Fruit fly (Drosophila melanogaster) whole organism, prepupa: ENCODE results near the gene Mur2B.

Experiments
- CG10631 ChIP-seq: fragments of 200-800 bp; sonication (Bioruptor generic); optimal IDR thresholded peaks from 2 replicates; lab custom pipeline; 2016; ENCODE audit warnings: missing biosample characterization, missing genetic modification characterization
- CG10669 ChIP-seq: fragments of 200-800 bp; sonication (Bioruptor generic); optimal IDR thresholded peaks from 3 replicates; lab custom pipeline; 2018; ENCODE audit warnings: missing biosample characterization, mild to moderate bottlenecking, missing genetic modification characterization, moderate library complexity
- CG11762 ChIP-seq: fragments of 200-800 bp; sonication (Bioruptor generic); optimal IDR thresholded peaks from 3 replicates; lab custom pipeline; 2016; ENCODE audit warnings: missing biosample characterization, missing genetic modification characterization; ENCODE audit not compliant: insufficient read depth
- CG1621 ChIP-seq: fragments of 200-800 bp; sonication (Bioruptor generic); optimal IDR thresholded peaks from 3 replicates; lab custom pipeline; 2018; ENCODE audit warnings: missing biosample characterization, mild to moderate bottlenecking, missing genetic modification characterization
- CG16779 ChIP-seq: fragments of 200-800 bp; sonication (Bioruptor generic); optimal IDR thresholded peaks from 3 replicates; lab custom pipeline; 2017; ENCODE audit warnings: missing biosample characterization, mild to moderate bottlenecking, missing genetic modification characterization
- CG3032 ChIP-seq: fragments of 200-800 bp; optimal IDR thresholded peaks from 2 replicates; lab custom pipeline; 2019; ENCODE audit warnings: missing biosample characterization, mild to moderate bottlenecking, missing genetic modification characterization, moderate library complexity
- CG31627 ChIP-seq: fragments of 200-800 bp; sonication (Bioruptor generic); optimal IDR thresholded peaks from 3 replicates; lab custom pipeline; 2016; ENCODE audit warnings: missing biosample characterization, missing genetic modification characterization
- CG32006 ChIP-seq: fragments of 200-800 bp; sonication (Bioruptor generic); optimal IDR thresholded peaks from 3 replicates; lab custom pipeline; 2017; ENCODE audit warnings: missing biosample characterization, mild to moderate bottlenecking, missing genetic modification characterization
- CG34406 ChIP-seq: fragments of 200-800 bp; sonication (Bioruptor generic); optimal IDR thresholded peaks from 3 replicates; lab custom pipeline; 2016; ENCODE audit warnings: missing biosample characterization, missing genetic modification characterization
- CG6163 ChIP-seq: fragments of 200-800 bp; sonication (Bioruptor generic); IDR thresholded peaks from 3 replicates; pipeline ENCODE4 v1.3.6; 2022; ENCODE audit warnings: missing biosample characterization, missing genetic modification characterization
- CG6276 ChIP-seq: fragments of 200-800 bp; sonication (Bioruptor generic); optimal IDR thresholded peaks from 2 replicates; lab custom pipeline; 2017; ENCODE audit warnings: missing biosample characterization, mild to moderate bottlenecking, missing genetic modification characterization
- CG6792 ChIP-seq: fragments of 200-800 bp; sonication (Bioruptor generic); optimal IDR thresholded peaks from 3 replicates; lab custom pipeline; 2016; ENCODE audit warnings: missing biosample characterization, missing genetic modification characterization
- CG6808 ChIP-seq: fragments of 200-800 bp; sonication (Bioruptor generic); optimal IDR thresholded peaks from 3 replicates; lab custom pipeline; 2017; ENCODE audit warnings: missing biosample characterization, missing genetic modification characterization, mild to moderate bottlenecking, moderate library complexity, missing genetic modification reagents
- CG6854 ChIP-seq: fragments of 200-800 bp; sonication (Bioruptor generic); optimal IDR thresholded peaks from 2 replicates; lab custom pipeline; 2017; ENCODE audit warnings: missing biosample characterization, mild to moderate bottlenecking, missing genetic modification characterization
- CG7368 ChIP-seq: fragments of 200-800 bp; sonication (Bioruptor generic); optimal IDR thresholded peaks from 3 replicates; lab custom pipeline; 2016; ENCODE audit warnings: missing biosample characterization, missing genetic modification characterization
- CG8119 ChIP-seq: fragments of 200-800 bp; sonication (Bioruptor generic); IDR thresholded peaks from 3 replicates; pipeline ENCODE4 v1.3.6; 2022; ENCODE audit warnings: missing biosample characterization, missing genetic modification characterization
- CG8319 ChIP-seq: fragments of 200-800 bp; sonication (Bioruptor generic); optimal IDR thresholded peaks from 3 replicates; lab custom pipeline; 2016; ENCODE audit warnings: missing biosample characterization, missing genetic modification characterization
- CG8632 ChIP-seq: fragments of 200-800 bp; sonication (Bioruptor generic); optimal IDR thresholded peaks from 3 replicates; lab custom pipeline; 2016; ENCODE audit warnings: missing biosample characterization, missing genetic modification characterization
- CG9139 ChIP-seq: fragments of 200-800 bp; sonication (Bioruptor generic); optimal IDR thresholded peaks from 3 replicates; lab custom pipeline; 2017; ENCODE audit warnings: missing biosample characterization, mild to moderate bottlenecking, missing genetic modification characterization
- Eip78C ChIP-seq: fragments of 200-800 bp; sonication (Bioruptor generic); peaks from one replicate; lab custom pipeline; 2016; ENCODE audit warnings: missing biosample characterization, missing genetic modification characterization
- Hr38 ChIP-seq: sonication (Bioruptor generic); optimal IDR thresholded peaks from 2 replicates; lab custom pipeline; 2016; ENCODE audit warnings: missing biosample characterization, missing genetic modification characterization
- Hr39 ChIP-seq: fragments of 200-800 bp; sonication (Bioruptor generic); optimal IDR thresholded peaks from 2 replicates; lab custom pipeline; 2016; ENCODE audit warnings: missing biosample characterization, missing genetic modification characterization
- Hr4 ChIP-seq: fragments of 200-800 bp; sonication (Bioruptor generic); optimal IDR thresholded peaks from 3 replicates; lab custom pipeline; 2016; ENCODE audit warnings: missing biosample characterization, missing genetic modification characterization
- Lpt ChIP-seq: fragments of 200-800 bp; sonication (Bioruptor generic); optimal IDR thresholded peaks from 3 replicates; lab custom pipeline; 2016; ENCODE audit warnings: missing biosample characterization, missing genetic modification characterization
- Met ChIP-seq: fragments of 200-800 bp; sonication (Bioruptor generic); optimal IDR thresholded peaks from 3 replicates; lab custom pipeline; 2016; ENCODE audit warnings: missing biosample characterization, missing genetic modification characterization
- Smox ChIP-seq: fragments of 200-800 bp; sonication (Bioruptor generic); optimal IDR thresholded peaks from 3 replicates; lab custom pipeline; 2016; ENCODE audit warnings: missing biosample characterization, missing genetic modification characterization
- Sox102F ChIP-seq: fragments of 200-800 bp; sonication (Bioruptor generic); optimal IDR thresholded peaks from 2 replicates; lab custom pipeline; 2016; ENCODE audit warnings: missing biosample characterization, mild to moderate bottlenecking, missing genetic modification characterization
- Sox14 ChIP-seq: fragments of 200-800 bp; sonication (Bioruptor generic); optimal IDR thresholded peaks from 3 replicates; lab custom pipeline; 2016; ENCODE audit warnings: missing biosample characterization, missing genetic modification characterization
- achi ChIP-seq: fragments of 200-800 bp; sonication (Bioruptor generic); optimal IDR thresholded peaks from 3 replicates; lab custom pipeline; 2016; ENCODE audit warnings: missing biosample characterization, missing genetic modification characterization
- acj6 ChIP-seq: fragments of 200-800 bp; sonication (Bioruptor generic); optimal IDR thresholded peaks from 3 replicates; lab custom pipeline; 2016; ENCODE audit warnings: missing biosample characterization, missing genetic modification characterization
- cyc ChIP-seq: fragments of 200-800 bp; sonication (Bioruptor generic); optimal IDR thresholded peaks from 3 replicates; lab custom pipeline; 2016; ENCODE audit warnings: missing biosample characterization, missing genetic modification characterization
- dac ChIP-seq: fragments of 200-800 bp; sonication (Bioruptor generic); optimal IDR thresholded peaks from 2 replicates; lab custom pipeline; 2017; ENCODE audit warnings: missing biosample characterization, mild to moderate bottlenecking, missing genetic modification characterization
- dsx ChIP-seq: fragments of 200-800 bp; optimal IDR thresholded peaks from 3 replicates; lab custom pipeline; 2019; ENCODE audit warnings: missing biosample characterization, mild to moderate bottlenecking, missing genetic modification characterization, moderate library complexity; ENCODE audit not compliant: poor library complexity, severe bottlenecking
- eg ChIP-seq: fragments of 200-800 bp; sonication (Bioruptor generic); IDR thresholded peaks from 3 replicates; pipeline ENCODE4 v1.3.6; 2022; ENCODE audit warnings: missing biosample characterization, missing genetic modification characterization
- fd85E ChIP-seq: fragments of 200-800 bp; sonication (Bioruptor generic); optimal IDR thresholded peaks from 3 replicates; lab custom pipeline; 2016; ENCODE audit warnings: missing biosample characterization, missing genetic modification characterization
- fkh ChIP-seq: fragments of 200-800 bp; sonication (Bioruptor generic); optimal IDR thresholded peaks from 3 replicates; lab custom pipeline; 2017; ENCODE audit warnings: missing biosample characterization, mild to moderate bottlenecking, missing genetic modification characterization, moderate library complexity
- lz ChIP-seq: fragments of 200-800 bp; sonication (Bioruptor generic); optimal IDR thresholded peaks from 3 replicates; lab custom pipeline; 2016; ENCODE audit warnings: missing biosample characterization, missing genetic modification characterization
- pdm3 ChIP-seq: fragments of 200-800 bp; sonication (Bioruptor generic); optimal IDR thresholded peaks from 3 replicates; lab custom pipeline; 2016; ENCODE audit warnings: missing biosample characterization, missing genetic modification characterization
- salr ChIP-seq, 2 experiments: fragments of 200-800 bp; sonication (Bioruptor generic); optimal IDR thresholded peaks; 3 replicates each; lab custom pipeline; 2016 to 2018; ENCODE audit warnings: missing biosample characterization in 2 of 2, missing genetic modification characterization in 2 of 2, mild to moderate bottlenecking in 1 of 2
- spab ChIP-seq: fragments of 200-800 bp; sonication (Bioruptor generic); optimal IDR thresholded peaks from 2 replicates; lab custom pipeline; 2017; ENCODE audit warnings: missing biosample characterization, mild to moderate bottlenecking, missing genetic modification characterization, missing genetic modification reagents
- ss ChIP-seq, 2 experiments: fragments of 200-800 bp; sonication (Bioruptor generic); optimal IDR thresholded peaks; 2 replicates in 1 of 2; 3 replicates in 1 of 2; lab custom pipeline; 2017 to 2018; ENCODE audit warnings: mild to moderate bottlenecking in 2 of 2, missing biosample characterization in 2 of 2, missing genetic modification characterization in 2 of 2, moderate library complexity in 1 of 2
- svp ChIP-seq: fragments of 200-800 bp; sonication (Bioruptor generic); peaks from one replicate; lab custom pipeline; 2016; ENCODE audit warnings: missing biosample characterization, missing genetic modification characterization
- vri ChIP-seq: fragments of 200-800 bp; sonication (Bioruptor generic); optimal IDR thresholded peaks from 3 replicates; lab custom pipeline; 2016; ENCODE audit warnings: missing biosample characterization, mild to moderate bottlenecking, missing genetic modification characterization

Mur2B gene

dm6 chrX:1611653-1612319 is 56.8 kb downstream of the Mur2B start (continued):
- TF ChIP-seq Met (GFP tag; lab: Kevin White, UChicago), result peak; percentile 28
- TF ChIP-seq Hr4 (GFP tag; lab: Kevin White, UChicago), result no peak
- peak; percentile 21 for TF ChIP-seq CG11762 (GFP tag; lab: Kevin White, UChicago)
- peak; percentile 49 to 73 for TF ChIP-seq ss (GFP tag; optimal IDR thresholded peaks at IDR 0.05; lab: Kevin White, UChicago)
- peak; percentile 17 for TF ChIP-seq CG1621 (tag; lab: Kevin White, UChicago)
- TF ChIP-seq svp (GFP tag; lab: Kevin White, UChicago), result peak; percentile 84
- TF ChIP-seq CG6854 (GFP tag; lab: Kevin White, UChicago), result peak; percentile 72
- TF ChIP-seq CG16779 (tag; lab: Kevin White, UChicago), result peak; percentile 56
- TF ChIP-seq CG8632 (GFP tag; lab: Kevin White, UChicago), result peak; percentile 57

DNA sequence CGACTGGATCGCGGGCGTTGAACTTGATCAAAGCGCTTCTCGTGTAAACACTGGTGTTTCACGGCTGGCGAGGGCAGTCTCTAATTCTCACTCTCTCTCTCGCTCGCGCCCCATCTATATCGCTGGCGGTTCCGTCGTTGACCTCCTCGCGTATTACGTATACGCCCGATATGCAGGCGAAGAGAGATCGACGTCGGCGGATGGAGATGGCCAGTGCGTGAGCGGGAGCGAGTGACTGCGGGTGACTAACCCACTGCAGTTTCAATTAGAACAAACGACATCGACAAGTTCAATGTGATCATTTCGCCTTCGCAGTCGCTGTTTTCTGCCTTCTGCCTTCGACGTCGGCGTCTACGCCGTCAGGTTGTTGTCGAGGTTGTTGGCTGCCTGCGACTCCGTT is 58.5 kb downstream of the Mur2B start:
- TF ChIP-seq acj6 (GFP tag; lab: Kevin White, UChicago) (no peak), svp (GFP tag; lab: Kevin White, UChicago) (peak; percentile 71), vri (peak; percentile 99), CG9139 (GFP tag; lab: Kevin White, UChicago) (no peak), Smox (GFP tag; lab: Kevin White, UChicago) (no peak), Eip78C (peak; percentile 39)

DNA sequence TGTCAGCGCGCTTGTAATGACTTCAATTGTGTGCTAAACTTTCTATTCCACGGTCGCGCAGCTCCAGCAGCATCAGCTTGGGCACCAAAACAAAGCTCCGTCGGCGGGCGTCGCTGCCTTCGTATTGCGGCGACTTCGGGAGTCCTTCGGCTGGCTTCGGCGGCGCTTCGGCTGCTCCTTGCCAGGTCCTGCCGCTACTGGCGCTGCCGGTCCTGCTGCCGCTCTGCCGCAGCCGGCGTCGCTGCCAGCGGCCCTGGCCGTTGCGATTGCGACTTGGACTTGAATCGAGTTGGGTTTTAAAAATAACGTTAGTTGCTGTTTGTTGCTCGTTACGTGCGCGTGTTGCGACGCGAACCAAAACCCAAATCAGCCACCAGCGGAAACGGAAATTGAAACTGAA is 60.1 kb downstream of the Mur2B start:
- TF ChIP-seq CG10669 (GFP tag; lab: Kevin White, UChicago) (no peak), CG10631 (GFP tag; lab: Kevin White, UChicago) (no peak), acj6 (GFP tag; lab: Kevin White, UChicago) (no peak), CG7368 (GFP tag; lab: Kevin White, UChicago) (no peak), cyc (GFP tag; lab: Kevin White, UChicago) (no peak), dac (GFP tag; lab: Kevin White, UChicago) (no peak), CG16779 (tag; lab: Kevin White, UChicago) (no peak), CG11762 (GFP tag; lab: Kevin White, UChicago) (no peak), Smox (GFP tag; lab: Kevin White, UChicago) (no peak), lz (GFP tag; lab: Kevin White, UChicago) (no peak), CG31627 (GFP tag; lab: Kevin White, UChicago) (no peak), dsx (GFP tag; lab: Kevin White, UChicago) (no peak), fkh (GFP tag; lab: Kevin White, UChicago) (no peak), Hr4 (GFP tag; lab: Kevin White, UChicago) (no peak), Hr38 (GFP tag; lab: Kevin White, UChicago) (no peak)

dm6 chrX:1607810-1608209 is 60.8 kb downstream of the Mur2B start:
- peak; percentile 42; the same call in 1 of the 3 replicates for TF ChIP-seq eg (GFP tag; lab: Robert Waterston, UW)
- TF ChIP-seq pdm3 (GFP tag; lab: Kevin White, UChicago), result peak; percentile 16
- TF ChIP-seq fd85E, result no peak
- peak; percentile 26 for TF ChIP-seq CG3032 (tag; lab: Kevin White, UChicago)
- peak in 1 of 2 experiments; percentile 21 for TF ChIP-seq ss (GFP tag; optimal IDR thresholded peaks at IDR 0.05; lab: Kevin White, UChicago)
- TF ChIP-seq CG32006, result peak; percentile 5
- no peak for TF ChIP-seq Hr39 (GFP tag; lab: Kevin White, UChicago)
- no peak for TF ChIP-seq CG8319 (GFP tag; lab: Kevin White, UChicago)
- TF ChIP-seq Hr38 (GFP tag; lab: Kevin White, UChicago), result no peak
- no peak for TF ChIP-seq Smox (GFP tag; lab: Kevin White, UChicago)
- no peak for TF ChIP-seq CG6276 (GFP tag; lab: Kevin White, UChicago)
- TF ChIP-seq Sox14 (GFP tag; lab: Kevin White, UChicago), result no peak
- peak; percentile 15 for TF ChIP-seq CG8632 (GFP tag; lab: Kevin White, UChicago)
- no peak for TF ChIP-seq achi
- peak; percentile 16 for TF ChIP-seq spab (GFP tag; lab: Kevin White, UChicago)
- peak; percentile 29 for TF ChIP-seq CG6808 (GFP tag; lab: Kevin White, UChicago)
- TF ChIP-seq Lpt (GFP tag; lab: Kevin White, UChicago), result no peak
- no peak for TF ChIP-seq Sox102F (GFP tag; lab: Kevin White, UChicago)
- TF ChIP-seq CG6163 (GFP tag; lab: Robert Waterston, UW), result peak; percentile 55; the same call in 2 of the 3 replicates
- TF ChIP-seq CG34406, result peak; percentile 32
- TF ChIP-seq CG6792 (GFP tag; lab: Kevin White, UChicago), result no peak
- TF ChIP-seq CG8119, result peak; percentile 46; the same call in 1 of the 3 replicates
- TF ChIP-seq salr (GFP tag; optimal IDR thresholded peaks at IDR 0.05; lab: Kevin White, UChicago), result no peak
- peak; percentile 26 for TF ChIP-seq Met (GFP tag; lab: Kevin White, UChicago)
- TF ChIP-seq fkh (GFP tag; lab: Kevin White, UChicago), result no peak
- no peak for TF ChIP-seq dac (GFP tag; lab: Kevin White, UChicago)
- TF ChIP-seq Eip78C, result peak; percentile 5
